Worm (Caenorhabditis elegans): Measurements from ENCODE around the gene fbxa-137.

- TF ChIP-seq nhr-11 (tag; optimal IDR thresholded peaks at IDR 0.05) = no peak
- no peak for TF ChIP-seq ceh-82 (tag; optimal IDR thresholded peaks at IDR 0.05)
- TF ChIP-seq unc-62 (GFP tag; optimal IDR thresholded peaks at IDR 0.05) = no peak
- no peak for TF ChIP-seq mdl-1 (tag; optimal IDR thresholded peaks at IDR 0.05)
- no peak for TF ChIP-seq lin-39 (tag; optimal IDR thresholded peaks at IDR 0.05)
- no peak for TF ChIP-seq ama-1 (optimal IDR thresholded peaks at IDR 0.05)
- no peak for TF ChIP-seq nhr-12 (tag; optimal IDR thresholded peaks at IDR 0.05)
- TF ChIP-seq unc-55 (GFP tag; optimal IDR thresholded peaks at IDR 0.05) = no peak
- TF ChIP-seq elt-1 (tag; optimal IDR thresholded peaks at IDR 0.05) = no peak
- TF ChIP-seq ceh-16 (tag; optimal IDR thresholded peaks at IDR 0.05) = no peak
- no peak for TF ChIP-seq nhr-6 (tag; optimal IDR thresholded peaks at IDR 0.05)
- no peak for TF ChIP-seq Y55F3AM.14 (GFP tag; optimal IDR thresholded peaks at IDR 0.05)
- TF ChIP-seq unc-39 (tag; optimal IDR thresholded peaks at IDR 0.05) = no peak
Observed at ce11 chrV:2285107-2285506, 6.5 kb downstream of the fbxa-137 start, which contains the start of gene nhr-227.
